Fruit fly (Drosophila melanogaster) whole organism, embryonic: ENCODE data around the gene CG14100.
A peak's percentile ranks its signal among the peaks of the same experiment; 100 is the strongest.

Experiments
- Abd-B ChIP-seq: fragments of 200-800 bp; sonication (Bioruptor generic); optimal IDR thresholded peaks from 2 replicates; lab custom pipeline; 2018; ENCODE audit warnings: missing biosample characterization, mild to moderate bottlenecking, missing genetic modification characterization, moderate library complexity
- Awh ChIP-seq: fragments of 200-800 bp; sonication (Bioruptor generic); IDR thresholded peaks from 2 replicates; pipeline ENCODE4, ENCODE4 v1.3.6; 2022; ENCODE audit warnings: missing biosample characterization, missing genetic modification characterization
- Blimp-1 ChIP-seq: fragments of 200-800 bp; sonication (Bioruptor generic); optimal IDR thresholded peaks from 3 replicates; lab custom pipeline; 2018; ENCODE audit warnings: missing biosample characterization, missing genetic modification characterization, mild to moderate bottlenecking, moderate library complexity, missing genetic modification reagents
- CG10959 ChIP-seq: fragments of 200-800 bp; sonication (Bioruptor generic); IDR thresholded peaks from 2 replicates; pipeline ENCODE4 v1.3.6; 2022; ENCODE audit warnings: missing biosample characterization, missing genetic modification characterization
- CG12299 ChIP-seq: fragments of 200-800 bp; sonication (Bioruptor generic); optimal IDR thresholded peaks from 2 replicates; lab custom pipeline; 2018; ENCODE audit warnings: missing biosample characterization, mild to moderate bottlenecking, missing genetic modification characterization
- CG15696 ChIP-seq: fragments of 200-800 bp; sonication (Bioruptor generic); optimal IDR thresholded peaks from 2 replicates; lab custom pipeline; 2019; ENCODE audit warnings: missing biosample characterization, mild to moderate bottlenecking, missing genetic modification characterization, moderate library complexity
- CG16863 ChIP-seq: fragments of 200-800 bp; sonication (Bioruptor generic); optimal IDR thresholded peaks from 3 replicates; lab custom pipeline; 2016; ENCODE audit warnings: missing biosample characterization, missing genetic modification characterization
- CG18619 ChIP-seq: fragments of 200-800 bp; sonication (Bioruptor generic); optimal IDR thresholded peaks from 3 replicates; lab custom pipeline; 2017; ENCODE audit warnings: missing biosample characterization, mild to moderate bottlenecking, missing genetic modification characterization
- CG2199 ChIP-seq: fragments of 200-800 bp; sonication (Bioruptor generic); IDR thresholded peaks from 3 replicates; pipeline ENCODE4 v1.3.6; 2022; ENCODE audit warnings: missing biosample characterization, missing genetic modification characterization
- CG2712 ChIP-seq: fragments of 200-800 bp; optimal IDR thresholded peaks from 3 replicates; lab custom pipeline; 2019; ENCODE audit warnings: missing biosample characterization, mild to moderate bottlenecking, missing genetic modification characterization, moderate library complexity
- CG2875 ChIP-seq: fragments of 200-800 bp; sonication (Bioruptor generic); optimal IDR thresholded peaks from 2 replicates; lab custom pipeline; 2017; ENCODE audit warnings: missing biosample characterization, mild to moderate bottlenecking, missing genetic modification characterization, missing genetic modification reagents
- CG30403 ChIP-seq: fragments of 200-800 bp; sonication (Bioruptor generic); optimal IDR thresholded peaks from 3 replicates; lab custom pipeline; 2016; ENCODE audit warnings: missing biosample characterization, missing genetic modification characterization
- CG4360 ChIP-seq: fragments of 200-800 bp; sonication (Bioruptor generic); IDR thresholded peaks from 2 replicates; pipeline ENCODE4 v1.3.6; 2022; ENCODE audit warnings: missing biosample characterization, missing genetic modification characterization
- CG6254 ChIP-seq: fragments of 200-800 bp; sonication (Bioruptor generic); optimal IDR thresholded peaks from 3 replicates; lab custom pipeline; 2017; ENCODE audit warnings: mild to moderate bottlenecking, missing biosample characterization, missing genetic modification reagents, missing genetic modification characterization
- CG8290 ChIP-seq, 3 experiments: fragments of 200-800 bp; sonication (Bioruptor generic); optimal IDR thresholded peaks; 2 replicates each; lab custom pipeline; 2016 to 2019; ENCODE audit warnings: missing biosample characterization in 3 of 3, missing genetic modification characterization in 3 of 3, mild to moderate bottlenecking in 2 of 3, moderate library complexity in 1 of 3
- CTCF ChIP-seq: fragments of 200-800 bp; sonication (Bioruptor generic); optimal IDR thresholded peaks from 2 replicates; lab custom pipeline; 2017; ENCODE audit warnings: missing biosample characterization, mild to moderate bottlenecking, missing genetic modification characterization, moderate library complexity
- CoRest ChIP-seq: fragments of 200-800 bp; sonication (Bioruptor generic); optimal IDR thresholded peaks from 3 replicates; lab custom pipeline; 2018; ENCODE audit warnings: missing biosample characterization, mild to moderate bottlenecking, missing genetic modification characterization, moderate library complexity
- Eip74EF ChIP-seq, 2 experiments: fragments of 200-800 bp in 1 of 2; fragments of >200 bp in 1 of 2; sonication (Bioruptor generic) in 1 of 2; optimal IDR thresholded peaks; 2 replicates each; lab custom pipeline; 2017 to 2019; ENCODE audit warnings: missing biosample characterization in 2 of 2, missing genetic modification characterization in 2 of 2, mild to moderate bottlenecking in 1 of 2, moderate library complexity in 1 of 2
- H15 ChIP-seq: fragments of 200-800 bp; sonication (Bioruptor generic); IDR thresholded peaks from 3 replicates; pipeline ENCODE4 v1.3.6; 2022; ENCODE audit warnings: missing biosample characterization, missing genetic modification characterization
- Lhr ChIP-seq: fragments of 200-800 bp; sonication (Bioruptor generic); optimal IDR thresholded peaks from 3 replicates; lab custom pipeline; 2017; ENCODE audit warnings: mild to moderate bottlenecking, missing biosample characterization, missing genetic modification reagents, missing genetic modification characterization
- Myb ChIP-seq: fragments of 200-800 bp; sonication (Bioruptor generic); optimal IDR thresholded peaks from 2 replicates; lab custom pipeline; 2016; ENCODE audit warnings: missing biosample characterization, missing genetic modification characterization
- NfI ChIP-seq: fragments of 200-800 bp; sonication (Bioruptor generic); optimal IDR thresholded peaks from 3 replicates; lab custom pipeline; 2018; ENCODE audit warnings: missing biosample characterization, mild to moderate bottlenecking, missing genetic modification characterization, moderate library complexity
- PHDP ChIP-seq: fragments of 200-800 bp; sonication (Bioruptor generic); optimal IDR thresholded peaks from 3 replicates; lab custom pipeline; 2018; ENCODE audit warnings: missing biosample characterization, mild to moderate bottlenecking, missing genetic modification characterization, moderate library complexity
- Sry-β ChIP-seq: fragments of 200-800 bp; sonication (Bioruptor generic); optimal IDR thresholded peaks from 2 replicates; lab custom pipeline; 2018; ENCODE audit warnings: missing biosample characterization, mild to moderate bottlenecking, missing genetic modification characterization, moderate library complexity
- Usf ChIP-seq: fragments of 200-800 bp; sonication (Bioruptor generic); optimal IDR thresholded peaks from 2 replicates; lab custom pipeline; 2017; ENCODE audit warnings: missing genotype, missing biosample characterization, missing genetic modification characterization
- Xbp1 ChIP-seq: fragments of 200-800 bp; sonication (Bioruptor generic); optimal IDR thresholded peaks from 3 replicates; lab custom pipeline; 2016; ENCODE audit warnings: missing biosample characterization, mild to moderate bottlenecking, missing genetic modification characterization
- Xrp1 ChIP-seq: fragments of 200-800 bp; sonication (Bioruptor generic); IDR thresholded peaks from 2 replicates; pipeline ENCODE4 v1.3.6; 2022; ENCODE audit warnings: missing biosample characterization, missing genetic modification characterization
- bcd ChIP-seq: fragments of 200-800 bp; sonication (Bioruptor generic); optimal IDR thresholded peaks from 2 replicates; lab custom pipeline; 2017; ENCODE audit warnings: missing biosample characterization, mild to moderate bottlenecking, missing genetic modification characterization
- corto ChIP-seq: fragments of 200-800 bp; sonication (Bioruptor generic); optimal IDR thresholded peaks from 2 replicates; lab custom pipeline; 2016; ENCODE audit warnings: missing biosample characterization, mild to moderate bottlenecking, missing genetic modification characterization, moderate library complexity
- crol ChIP-seq: fragments of 200-800 bp; sonication (Bioruptor generic); IDR thresholded peaks from 2 replicates; pipeline ENCODE4 v1.3.6; 2022; ENCODE audit warnings: missing biosample characterization, missing genetic modification characterization
- ewg ChIP-seq: fragments of 200-800 bp; sonication (Bioruptor generic); optimal IDR thresholded peaks from 3 replicates; lab custom pipeline; 2017; ENCODE audit warnings: mild to moderate bottlenecking, missing biosample characterization, missing genetic modification reagents, missing genetic modification characterization
- grau ChIP-seq: fragments of 200-800 bp; optimal IDR thresholded peaks from 3 replicates; lab custom pipeline; 2019; ENCODE audit warnings: missing biosample characterization, mild to moderate bottlenecking, missing genetic modification characterization, moderate library complexity
- gsb-n ChIP-seq: fragments of 200-800 bp; sonication (Bioruptor generic); optimal IDR thresholded peaks from 3 replicates; lab custom pipeline; 2018; ENCODE audit warnings: missing biosample characterization, mild to moderate bottlenecking, missing genetic modification characterization
- ind ChIP-seq: fragments of 200-800 bp; sonication (Bioruptor generic); optimal IDR thresholded peaks from 3 replicates; lab custom pipeline; 2016; ENCODE audit warnings: missing biosample characterization, missing genetic modification characterization
- insv ChIP-seq, 2 experiments: fragments of 200-800 bp; sonication (Bioruptor generic); optimal IDR thresholded peaks; 3 replicates each; lab custom pipeline; 2016 to 2018; ENCODE audit warnings: missing biosample characterization in 2 of 2, missing genetic modification characterization in 2 of 2
- jing ChIP-seq: fragments of 200-800 bp; sonication (Bioruptor generic); optimal IDR thresholded peaks from 2 replicates; lab custom pipeline; 2018; ENCODE audit warnings: missing biosample characterization, mild to moderate bottlenecking, missing genetic modification characterization
- kni ChIP-seq: fragments of 200-800 bp; sonication (Bioruptor generic); optimal IDR thresholded peaks from 3 replicates; lab custom pipeline; 2017; ENCODE audit warnings: mild to moderate bottlenecking, missing biosample characterization, missing genetic modification reagents, missing genetic modification characterization
- lilli ChIP-seq: fragments of 200-800 bp; sonication (Bioruptor generic); optimal IDR thresholded peaks from 3 replicates; lab custom pipeline; 2016; ENCODE audit warnings: missing biosample characterization, missing genetic modification characterization
- mam ChIP-seq: fragments of 200-800 bp; sonication (Bioruptor generic); optimal IDR thresholded peaks from 3 replicates; lab custom pipeline; 2016; ENCODE audit warnings: missing biosample characterization, missing genetic modification characterization
- odd ChIP-seq: fragments of 200-800 bp; sonication (Bioruptor generic); optimal IDR thresholded peaks from 2 replicates; lab custom pipeline; 2017; ENCODE audit warnings: missing biosample characterization, mild to moderate bottlenecking, missing genetic modification characterization
- pros ChIP-seq: fragments of 200-800 bp; sonication (Bioruptor generic); optimal IDR thresholded peaks from 3 replicates; lab custom pipeline; 2019; ENCODE audit warnings: missing biosample characterization, mild to moderate bottlenecking, missing genetic modification characterization, moderate library complexity
- sc ChIP-seq, 3 experiments: fragments of >200 bp in 2 of 3; fragments of 200-800 bp in 1 of 3; sonication (Bioruptor generic) in 1 of 3; optimal IDR thresholded peaks; 2 replicates in 2 of 3; 3 replicates in 1 of 3; lab custom pipeline; 2017; ENCODE audit warnings: mild to moderate bottlenecking in 1 of 3, missing biosample characterization in 1 of 3, missing genetic modification characterization in 1 of 3, missing genetic modification reagents in 1 of 3
- sens ChIP-seq: fragments of 200-800 bp; sonication (Bioruptor generic); peaks from one replicate; lab custom pipeline; 2016; ENCODE audit warnings: missing biosample characterization, missing genetic modification characterization
- slbo ChIP-seq: fragments of 200-800 bp; sonication (Bioruptor generic); IDR thresholded peaks from 2 replicates; pipeline ENCODE4 v1.3.6; 2022; ENCODE audit warnings: missing biosample characterization, missing genetic modification characterization
- stwl ChIP-seq: fragments of 200-800 bp; sonication (Bioruptor generic); optimal IDR thresholded peaks from 3 replicates; lab custom pipeline; 2018; ENCODE audit warnings: missing biosample characterization, mild to moderate bottlenecking, missing genetic modification characterization, moderate library complexity
- vnd ChIP-seq: fragments of 200-800 bp; sonication (Bioruptor generic); IDR thresholded peaks from 3 replicates; pipeline ENCODE4 v1.3.6; 2022; ENCODE audit warnings: missing biosample characterization, missing genetic modification characterization; ENCODE audit not compliant: partially characterized antibody
- wek ChIP-seq: fragments of 200-800 bp; sonication (Bioruptor generic); optimal IDR thresholded peaks from 3 replicates; lab custom pipeline; 2018; ENCODE audit warnings: missing biosample characterization, mild to moderate bottlenecking, missing genetic modification characterization, moderate library complexity
- zf30C ChIP-seq: fragments of 200-800 bp; sonication (Bioruptor generic); optimal IDR thresholded peaks from 3 replicates; lab custom pipeline; 2018; ENCODE audit warnings: missing biosample characterization, mild to moderate bottlenecking, missing genetic modification characterization

The CG14100 gene

DNA sequence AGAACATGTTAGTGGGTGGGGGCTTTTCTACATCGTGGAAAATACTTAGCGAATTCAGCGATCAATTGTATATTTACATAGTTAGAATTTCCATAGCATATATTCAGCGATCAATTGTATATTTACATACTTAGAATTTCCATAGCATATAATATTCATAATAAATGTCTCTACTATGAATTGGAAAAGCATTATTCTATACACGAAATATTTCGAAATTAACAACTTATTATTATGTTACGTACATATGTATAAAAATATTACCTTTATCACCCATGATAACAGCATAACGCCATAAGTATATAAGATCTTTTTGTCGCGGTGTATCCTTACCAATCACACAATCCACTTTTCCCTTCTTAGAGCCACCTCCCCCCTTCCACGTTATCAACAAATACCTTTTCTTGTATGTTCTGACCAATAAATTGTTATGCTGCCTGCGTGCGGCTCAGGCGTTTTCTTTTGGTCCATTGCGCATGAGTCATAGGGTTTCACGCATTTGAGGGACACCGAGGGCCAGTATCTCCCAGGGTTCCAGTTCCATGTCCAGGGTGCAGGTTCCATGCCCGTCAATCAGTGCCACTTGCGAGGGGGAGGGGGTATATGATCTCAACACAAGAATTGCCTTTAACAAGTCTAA, 46.6 kb upstream of the CG14100 start (continued):
- peak; percentile 61 for TF ChIP-seq CG8290 (GFP tag; optimal IDR thresholded peaks at IDR 0.05; lab: Kevin White, UChicago)
- TF ChIP-seq CG8290 (tag; optimal IDR thresholded peaks at IDR 0.05; lab: Kevin White, UChicago) = peak in 1 of 2 experiments; percentile 56
- TF ChIP-seq bcd = no peak
- TF ChIP-seq corto (GFP tag; lab: Kevin White, UChicago) = no peak
- TF ChIP-seq insv (GFP tag; optimal IDR thresholded peaks at IDR 0.05; lab: Kevin White, UChicago) = peak in 1 of 2 experiments; percentile 31
- no peak for TF ChIP-seq CG10959 (GFP tag; lab: Robert Waterston, UW)
- peak; percentile 54 for TF ChIP-seq CG30403 (GFP tag; lab: Kevin White, UChicago)
- no peak for TF ChIP-seq H15 (GFP tag; lab: Robert Waterston, UW)
- peak; percentile 4 for TF ChIP-seq lilli (GFP tag; lab: Kevin White, UChicago)
- peak; percentile 90 for TF ChIP-seq CG2712
- peak; percentile 94 for TF ChIP-seq zf30C (GFP tag; lab: Kevin White, UChicago)
- TF ChIP-seq Usf (GFP tag; lab: Kevin White, UChicago) = peak; percentile 59
- peak; percentile 77 for TF ChIP-seq CoRest (tag; lab: Kevin White, UChicago)
- TF ChIP-seq Abd-B (GFP tag; lab: Kevin White, UChicago) = peak; percentile 17
- TF ChIP-seq sc (optimal IDR thresholded peaks at IDR 0.05; lab: Kevin White, UChicago) = no peak
- TF ChIP-seq sc (GFP tag; optimal IDR thresholded peaks at IDR 0.05; lab: Kevin White, UChicago) = peak; percentile 51
- no peak for TF ChIP-seq slbo (GFP tag; lab: Robert Waterston, UW)
- TF ChIP-seq Eip74EF (GFP tag; optimal IDR thresholded peaks at IDR 0.05; lab: Kevin White, UChicago) = peak in 1 of 2 experiments; percentile 30
- peak; percentile 9 for TF ChIP-seq ewg
- TF ChIP-seq odd = no peak
- peak; percentile 3 for TF ChIP-seq PHDP (tag; lab: Kevin White, UChicago)
- TF ChIP-seq stwl (tag; lab: Kevin White, UChicago) = peak; percentile 35
- peak; percentile 69 for TF ChIP-seq grau (tag; lab: Kevin White, UChicago)
- TF ChIP-seq CG6254 (GFP tag; lab: Kevin White, UChicago) = peak; percentile 43
- TF ChIP-seq Myb (GFP tag; lab: Kevin White, UChicago) = no peak
- no peak for TF ChIP-seq CG4360 (GFP tag; lab: Robert Waterston, UW)
- TF ChIP-seq mam (GFP tag; lab: Kevin White, UChicago) = no peak
- TF ChIP-seq kni (GFP tag; lab: Kevin White, UChicago) = peak; percentile 68
- TF ChIP-seq CG2199 (GFP tag; lab: Robert Waterston, UW) = peak; percentile 27; the same call in 1 of the 3 replicates
- no peak for TF ChIP-seq ind (GFP tag; lab: Kevin White, UChicago)
- TF ChIP-seq CG2875 (GFP tag; lab: Kevin White, UChicago) = peak; percentile 31
- no peak for TF ChIP-seq vnd (GFP tag; lab: Robert Waterston, UW)
- peak; percentile 68 for TF ChIP-seq gsb-n
- peak; percentile 96 for TF ChIP-seq CG15696 (tag; lab: Kevin White, UChicago)
- TF ChIP-seq CG16863 (GFP tag; lab: Kevin White, UChicago) = peak; percentile 4
- peak; percentile 77 for TF ChIP-seq Xrp1 (GFP tag; lab: Robert Waterston, UW)
- peak; percentile 89 for TF ChIP-seq sens
- peak; percentile 10 for TF ChIP-seq jing (GFP tag; lab: Kevin White, UChicago)
- no peak for TF ChIP-seq NfI
- TF ChIP-seq pros = peak; percentile 49
- no peak for TF ChIP-seq CTCF (GFP tag; lab: Kevin White, UChicago)
- peak; percentile 41 for TF ChIP-seq CG18619 (GFP tag; lab: Kevin White, UChicago)
- TF ChIP-seq Xbp1 (GFP tag; lab: Kevin White, UChicago) = peak; percentile 9
- TF ChIP-seq Blimp-1 (GFP tag; lab: Kevin White, UChicago) = peak; percentile 61
- no peak for TF ChIP-seq wek (GFP tag; lab: Kevin White, UChicago)
- 0 out of 2 replicates have a peak, but pooled peaks have one; percentile 15 for TF ChIP-seq Awh (GFP tag; lab: Robert Waterston, UW)
- TF ChIP-seq Lhr (GFP tag; lab: Kevin White, UChicago) = peak; percentile 36
- TF ChIP-seq crol (GFP tag; lab: Robert Waterston, UW) = peak; percentile 27; the same call in 1 of the 2 replicates
- no peak for TF ChIP-seq CG12299 (tag; lab: Kevin White, UChicago)
- TF ChIP-seq Sry-β = no peak
